Worm (Caenorhabditis elegans): Measurements from ENCODE around the gene F10G7.10.

DNA sequence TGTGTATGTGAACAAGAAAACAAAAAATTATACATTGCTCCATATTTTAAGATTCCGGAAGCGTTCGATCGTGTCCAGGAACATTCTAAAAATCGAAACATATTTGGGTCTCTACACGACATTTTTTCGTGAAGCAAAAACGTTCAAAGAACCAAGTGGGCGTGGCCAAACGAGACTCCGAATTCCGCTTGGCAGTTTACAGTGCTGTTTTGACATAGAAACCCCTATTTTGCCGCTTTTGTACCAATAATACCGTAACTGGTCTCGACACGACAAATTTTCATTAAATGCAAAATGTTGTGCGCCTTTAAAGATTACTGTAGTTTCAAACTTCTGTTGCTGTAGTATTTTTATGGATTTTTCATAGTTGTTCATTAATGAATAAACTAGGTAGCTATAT is 29.6 kb upstream of the F10G7.10 start:
- no peak for TF ChIP-seq elt-1 (tag; optimal IDR thresholded peaks at IDR 0.05)
- TF ChIP-seq ceh-9 (tag; optimal IDR thresholded peaks at IDR 0.05): no peak
- TF ChIP-seq ztf-11 (tag; optimal IDR thresholded peaks at IDR 0.05): no peak
- TF ChIP-seq nhr-11 (tag; optimal IDR thresholded peaks at IDR 0.05): no peak
- no peak for TF ChIP-seq egl-27 (tag; optimal IDR thresholded peaks at IDR 0.05)
- no peak for TF ChIP-seq nhr-77 (tag; optimal IDR thresholded peaks at IDR 0.05)
- TF ChIP-seq nhr-25 (tag; optimal IDR thresholded peaks at IDR 0.05): no peak
- TF ChIP-seq snpc-4 (tag; optimal IDR thresholded peaks at IDR 0.05): no peak
- TF ChIP-seq ZK546.5 (tag; optimal IDR thresholded peaks at IDR 0.05): no peak
- no peak for TF ChIP-seq skn-1 (tag; optimal IDR thresholded peaks at IDR 0.05)
- no peak for TF ChIP-seq ama-1 (optimal IDR thresholded peaks at IDR 0.05)
- TF ChIP-seq nhr-76 (tag; optimal IDR thresholded peaks at IDR 0.05): no peak
- no peak for TF ChIP-seq pha-4 (tag; optimal IDR thresholded peaks at IDR 0.05)
